Worm (Caenorhabditis elegans) whole organism, L1 larva: ENCODE results near the gene iglr-2.

ENCODE experiments used
- C16A3.4 ChIP-seq: fragments of 150-350 bp; optimal IDR thresholded peaks from 2 replicates; lab custom pipeline; 2014; ENCODE audit warnings: missing biosample characterization, missing genetic modification characterization
- C34B4.2 ChIP-seq: sonication (generic microtip); optimal IDR thresholded peaks from 2 replicates; lab custom pipeline; 2017; ENCODE audit warnings: mild to moderate bottlenecking, missing genetic modification characterization, missing compliant biosample characterization
- aha-1 ChIP-seq: fragments of 150-350 bp; optimal IDR thresholded peaks from 2 replicates; lab custom pipeline; 2014; ENCODE audit warnings: missing biosample characterization, missing genetic modification characterization
- aly-2 ChIP-seq: fragments of 150-350 bp; optimal IDR thresholded peaks from 2 replicates; lab custom pipeline; 2014; ENCODE audit warnings: missing biosample characterization, missing genetic modification characterization
- ama-1 ChIP-seq: fragments of 150-350 bp; optimal IDR thresholded peaks from 2 replicates; lab custom pipeline; 2014
- blmp-1 ChIP-seq: fragments of 150-350 bp; optimal IDR thresholded peaks from 2 replicates; lab custom pipeline; 2014; ENCODE audit warnings: missing biosample characterization, missing genetic modification characterization
- ceh-82 ChIP-seq, 3 experiments: fragments of 150-350 bp in 1 of 3; sonication (generic microtip) in 2 of 3; optimal IDR thresholded peaks; 2 replicates each; lab custom pipeline; 2014 to 2017; ENCODE audit warnings: missing biosample characterization in 3 of 3, missing genetic modification characterization in 3 of 3
- ceh-88 ChIP-seq: fragments of 200-800 bp; sonication (Bioruptor generic); IDR thresholded peaks from 2 replicates; pipeline ENCODE4 v1.3.6; 2022; ENCODE audit warnings: missing genetic modification characterization, missing compliant biosample characterization
- ceh-90 ChIP-seq: sonication (generic microtip); optimal IDR thresholded peaks from 2 replicates; lab custom pipeline; 2016; ENCODE audit warnings: missing genetic modification characterization, missing compliant biosample characterization
- ces-1 ChIP-seq: fragments of 150-350 bp; optimal IDR thresholded peaks from 2 replicates; lab custom pipeline; 2014; ENCODE audit warnings: missing biosample characterization, missing genetic modification reagents, missing genetic modification characterization
- dpl-1 ChIP-seq, 3 experiments: fragments of 150-350 bp in 2 of 3; sonication (generic microtip) in 1 of 3; optimal IDR thresholded peaks; 2 replicates each; lab custom pipeline; 2014 to 2017; ENCODE audit warnings: missing biosample characterization in 3 of 3, missing genetic modification characterization in 3 of 3, missing genetic modification reagents in 3 of 3
- dsc-1 ChIP-seq: sonication (generic microtip); optimal IDR thresholded peaks from 2 replicates; lab custom pipeline; 2016; ENCODE audit warnings: mild to moderate bottlenecking, missing genetic modification characterization, missing compliant biosample characterization
- efl-1 ChIP-seq, 4 experiments: fragments of 150-350 bp; optimal IDR thresholded peaks in 3 of 4; peaks in 1 of 4; 1 replicate in 1 of 4; 2 replicates in 3 of 4; lab custom pipeline; 2014; ENCODE audit warnings: missing biosample characterization in 2 of 4, missing genetic modification characterization in 2 of 4, missing genetic modification reagents in 2 of 4
- efl-3 ChIP-seq: fragments of 200-800 bp; sonication (Bioruptor generic); optimal IDR thresholded peaks from 2 replicates; lab custom pipeline; 2018; ENCODE audit warnings: mild to moderate bottlenecking, missing genetic modification characterization, missing compliant biosample characterization
- egl-27 ChIP-seq, 2 experiments: fragments of 150-350 bp in 1 of 2; sonication (generic microtip); optimal IDR thresholded peaks; 3 replicates each; lab custom pipeline; 2017 to 2018; ENCODE audit warnings: missing biosample characterization in 2 of 2, missing genetic modification characterization in 2 of 2, missing genetic modification reagents in 2 of 2
- elt-2 ChIP-seq: sonication (generic microtip); optimal IDR thresholded peaks from 2 replicates; lab custom pipeline; 2016; ENCODE audit warnings: missing genetic modification characterization, mild to moderate bottlenecking, inconsistent platforms, missing compliant biosample characterization, missing genetic modification reagents
- fkh-10 ChIP-seq: sonication (generic microtip); optimal IDR thresholded peaks from 2 replicates; lab custom pipeline; 2017; ENCODE audit warnings: missing biosample characterization, missing genetic modification reagents, missing genetic modification characterization
- fkh-4 ChIP-seq: sonication (generic microtip); optimal IDR thresholded peaks from 2 replicates; lab custom pipeline; 2016; ENCODE audit warnings: missing compliant biosample characterization, missing genetic modification characterization, borderline replicate concordance
- fkh-8 ChIP-seq: sonication (generic microtip); optimal IDR thresholded peaks from 2 replicates; lab custom pipeline; 2016; ENCODE audit warnings: mild to moderate bottlenecking, missing genetic modification characterization, missing compliant biosample characterization
- hlh-17 ChIP-seq: fragments of 200-800 bp; sonication (Bioruptor generic); optimal IDR thresholded peaks from 2 replicates; lab custom pipeline; 2018; ENCODE audit warnings: missing genetic modification characterization, mild to moderate bottlenecking, missing compliant biosample characterization, moderate library complexity, borderline replicate concordance
- hlh-4 ChIP-seq: sonication (generic microtip); optimal IDR thresholded peaks from 2 replicates; lab custom pipeline; 2016; ENCODE audit warnings: mild to moderate bottlenecking, missing genetic modification characterization, missing compliant biosample characterization
- hpl-2 ChIP-seq: fragments of 150-350 bp; optimal IDR thresholded peaks from 2 replicates; lab custom pipeline; 2014; ENCODE audit warnings: missing biosample characterization, missing genetic modification reagents, missing genetic modification characterization
- lin-14 ChIP-seq: fragments of 200-800 bp; sonication (Bioruptor generic); optimal IDR thresholded peaks from 2 replicates; lab custom pipeline; 2018; ENCODE audit warnings: mild to moderate bottlenecking, missing genetic modification characterization, moderate library complexity, missing compliant biosample characterization
- lsy-2 ChIP-seq, 2 experiments: fragments of 150-350 bp; optimal IDR thresholded peaks; 2 replicates each; lab custom pipeline; 2014; ENCODE audit warnings: missing biosample characterization in 2 of 2, missing genetic modification characterization in 2 of 2
- mep-1 ChIP-seq: fragments of 150-350 bp; optimal IDR thresholded peaks from 2 replicates; lab custom pipeline; 2014; ENCODE audit warnings: missing biosample characterization, missing genetic modification characterization
- nhr-12 ChIP-seq: sonication (generic microtip); optimal IDR thresholded peaks from 2 replicates; lab custom pipeline; 2017; ENCODE audit warnings: missing biosample characterization, missing genetic modification characterization
- nhr-19 ChIP-seq: fragments of 200-800 bp; sonication (Bioruptor generic); conservative IDR thresholded peaks from 2 replicates; pipeline ENCODE4 v1.3.6; 2022; ENCODE audit warnings: missing genetic modification characterization, missing compliant biosample characterization
- nhr-20 ChIP-seq: sonication (generic microtip); optimal IDR thresholded peaks from 2 replicates; lab custom pipeline; 2016; ENCODE audit warnings: mild to moderate bottlenecking, missing genetic modification characterization, missing compliant biosample characterization
- nhr-237 ChIP-seq: fragments of 150-350 bp; optimal IDR thresholded peaks from 2 replicates; lab custom pipeline; 2014; ENCODE audit warnings: missing biosample characterization, missing genetic modification characterization
- nhr-71 ChIP-seq: sonication (generic microtip); optimal IDR thresholded peaks from 2 replicates; lab custom pipeline; 2016; ENCODE audit warnings: mild to moderate bottlenecking, missing genetic modification characterization, moderate library complexity, missing compliant biosample characterization
- nhr-85 ChIP-seq: sonication (generic microtip); peaks from one replicate; lab custom pipeline; 2016; ENCODE audit warnings: missing genetic modification characterization, inconsistent platforms, missing compliant biosample characterization
- snpc-4 ChIP-seq: fragments of 150-350 bp; optimal IDR thresholded peaks from 2 replicates; lab custom pipeline; 2014; ENCODE audit warnings: missing biosample characterization, missing genetic modification characterization
- snu-23 ChIP-seq: sonication (generic microtip); optimal IDR thresholded peaks from 2 replicates; lab custom pipeline; 2016; ENCODE audit warnings: missing genetic modification characterization, missing compliant biosample characterization
- swsn-7 ChIP-seq: sonication (generic microtip); optimal IDR thresholded peaks from 2 replicates; lab custom pipeline; 2016; ENCODE audit warnings: missing genetic modification characterization, missing compliant biosample characterization
- tbx-2 ChIP-seq: sonication (generic microtip); optimal IDR thresholded peaks from 2 replicates; lab custom pipeline; 2016; ENCODE audit warnings: missing genetic modification characterization, missing compliant biosample characterization
- tlp-1 ChIP-seq: fragments of 150-350 bp; optimal IDR thresholded peaks from 2 replicates; lab custom pipeline; 2014; ENCODE audit warnings: missing biosample characterization, missing genetic modification characterization
- unc-30 ChIP-seq: sonication (generic microtip); optimal IDR thresholded peaks from 2 replicates; lab custom pipeline; 2017; ENCODE audit warnings: missing biosample characterization, missing genetic modification characterization
- unc-62 ChIP-seq: fragments of 150-350 bp; optimal IDR thresholded peaks from 2 replicates; lab custom pipeline; 2014; ENCODE audit warnings: missing biosample characterization, missing genetic modification reagents, missing genetic modification characterization

The iglr-2 gene

ce11 chrIII:8331211-8331610, at the start of gene iglr-2:
TSS of gene iglr-2 (minus strand) at chrIII:8331311.
- TF ChIP-seq mep-1 (tag; lab: Kevin White, UChicago) (no peak), aha-1 (tag; lab: Kevin White, UChicago) (no peak), efl-3 (GFP tag; lab: Kevin White, UChicago) (no peak), nhr-237 (tag; lab: Kevin White, UChicago) (no peak), ceh-90 (no peak), nhr-71 (tag; lab: Kevin White, UChicago) (no peak), tlp-1 (tag; lab: Kevin White, UChicago) (no peak), egl-27 (tag; optimal IDR thresholded peaks at IDR 0.05; lab: Kevin White, UChicago) (no peak), dpl-1 (GFP tag; optimal IDR thresholded peaks at IDR 0.05; lab: Kevin White, UChicago) (no peak), nhr-19 (GFP tag; lab: Robert Waterston, UW) (no peak), swsn-7 (no peak), lin-14 (no peak), nhr-12 (tag; lab: Kevin White, UChicago) (no peak), ama-1 (lab: Kevin White, UChicago) (no peak), ces-1 (GFP tag; lab: Kevin White, UChicago) (no peak), aly-2 (tag; lab: Kevin White, UChicago) (no peak), fkh-8 (no peak)

- TF ChIP-seq egl-27 (tag; optimal IDR thresholded peaks at IDR 0.05; lab: Kevin White, UChicago) (no peak), C34B4.2 (tag; lab: Kevin White, UChicago) (no peak), hpl-2 (no peak), ceh-88 (GFP tag; lab: Robert Waterston, UW) (no peak), lsy-2 (tag; optimal IDR thresholded peaks at IDR 0.05; lab: Kevin White, UChicago) (no peak), ceh-90 (no peak), elt-2 (tag; lab: Kevin White, UChicago) (no peak), aly-2 (tag; lab: Kevin White, UChicago) (no peak), hlh-17 (GFP tag; lab: Kevin White, UChicago) (no peak), nhr-20 (no peak), C16A3.4 (no peak), unc-30 (tag; lab: Kevin White, UChicago) (no peak), fkh-4 (tag; lab: Kevin White, UChicago) (no peak), ceh-82 (tag; optimal IDR thresholded peaks at IDR 0.05; lab: Kevin White, UChicago) (no peak), snu-23 (no peak), snpc-4 (tag; lab: Kevin White, UChicago) (no peak), tbx-2 (tag; lab: Kevin White, UChicago) (no peak)
These were observed 49.5 kb upstream of the iglr-2 start, which contains the start of gene R05D3.12 for ce11 chrIII:8380645-8381044. TSS of gene R05D3.12 (plus strand) at chrIII:8380945.

- TF ChIP-seq efl-1 (optimal IDR thresholded peaks at IDR 0.05; lab: Kevin White, UChicago) (no peak), efl-1 (GFP tag; optimal IDR thresholded peaks at IDR 0.05 in 1 of 2; lab: Kevin White, UChicago) (peak in 1 of 2 experiments; percentile 26), unc-30 (tag; lab: Kevin White, UChicago) (no peak), fkh-8 (no peak)
- TF ChIP-seq, all 84 proteins: peak for 1
These were observed 43.9 kb upstream of the iglr-2 start, which contains the start of gene met-2 for ce11 chrIII:8375000-8375399. TSS of gene met-2 (plus strand) at chrIII:8375300.

- TF ChIP-seq nhr-85 (tag; lab: Kevin White, UChicago) (peak; percentile 13), hlh-4 (tag; lab: Kevin White, UChicago) (no peak), efl-1 (optimal IDR thresholded peaks at IDR 0.05; lab: Kevin White, UChicago) (no peak), efl-1 (GFP tag; optimal IDR thresholded peaks at IDR 0.05 in 1 of 2; lab: Kevin White, UChicago) (peak in 1 of 2 experiments; percentile 46), fkh-4 (tag; lab: Kevin White, UChicago) (peak; percentile 58), blmp-1 (peak; percentile 25), dsc-1 (tag; lab: Kevin White, UChicago) (peak; percentile 93), unc-62 (no peak), fkh-10 (GFP tag; lab: Kevin White, UChicago) (no peak), C34B4.2 (tag; lab: Kevin White, UChicago) (no peak)
These were observed 40.6 kb upstream of the iglr-2 start, which contains the start of gene lmbr-1 for ce11 chrIII:8371595-8372305. TSS of gene lmbr-1 (plus strand) at chrIII:8372255.
